Worm (Caenorhabditis elegans) whole organism, L4 larva: ENCODE results near the gene C48B4.9.
A peak's percentile ranks its signal among the peaks of the same experiment; 100 is the strongest.

ENCODE experiments used
- F10B5.3 ChIP-seq: sonication (generic microtip); optimal IDR thresholded peaks from 2 replicates; lab custom pipeline; 2016; ENCODE audit warnings: mild to moderate bottlenecking, missing genetic modification characterization, missing compliant biosample characterization
- F26F4.8 ChIP-seq: fragments of 200-800 bp; sonication (Bioruptor generic); conservative IDR thresholded peaks from 2 replicates; pipeline ENCODE4 v1.3.6; 2022; ENCODE audit warnings: missing genetic modification characterization, missing compliant biosample characterization
- Y75B8A.6 ChIP-seq: fragments of 200-800 bp; sonication (Bioruptor generic); IDR thresholded peaks from 2 replicates; pipeline ENCODE4 v1.3.6; 2022; ENCODE audit warnings: missing genetic modification reagents, missing genetic modification characterization, missing compliant biosample characterization
- arid-1 ChIP-seq: fragments of 200-800 bp; sonication (Bioruptor generic); conservative IDR thresholded peaks from 2 replicates; pipeline ENCODE4 v1.3.6; 2022; ENCODE audit warnings: missing genetic modification reagents, missing genetic modification characterization, missing compliant biosample characterization
- ceh-28 ChIP-seq: fragments of 150-350 bp; optimal IDR thresholded peaks from 2 replicates; lab custom pipeline; 2014; ENCODE audit warnings: missing biosample characterization, missing genetic modification reagents, missing genetic modification characterization
- ceh-62 ChIP-seq: sonication (generic microtip); optimal IDR thresholded peaks from 2 replicates; lab custom pipeline; 2017; ENCODE audit warnings: missing biosample characterization, missing genetic modification characterization
- daf-16 ChIP-seq, 3 experiments: sonication (generic microtip); optimal IDR thresholded peaks; 2 replicates each; lab custom pipeline; 2016 to 2017; ENCODE audit warnings: missing genetic modification characterization in 3 of 3, missing genetic modification reagents in 3 of 3, mild to moderate bottlenecking in 2 of 3, missing compliant biosample characterization in 2 of 3, missing biosample characterization in 1 of 3, moderate library complexity in 1 of 3
- daf-19 ChIP-seq: fragments of 200-800 bp; sonication (Bioruptor generic); conservative IDR thresholded peaks from 2 replicates; pipeline ENCODE4 v1.3.6; 2022; ENCODE audit warnings: missing genetic modification characterization, missing compliant biosample characterization
- dmd-6 ChIP-seq: fragments of 200-800 bp; sonication (Bioruptor generic); IDR thresholded peaks from 2 replicates; pipeline ENCODE4 v1.3.6; 2022; ENCODE audit warnings: missing genetic modification reagents, missing genetic modification characterization, missing compliant biosample characterization
- dpl-1 ChIP-seq: fragments of 150-350 bp; optimal IDR thresholded peaks from 2 replicates; lab custom pipeline; 2014; ENCODE audit warnings: missing biosample characterization, missing genetic modification reagents, missing genetic modification characterization
- duxl-1 ChIP-seq: sonication (generic microtip); optimal IDR thresholded peaks from 2 replicates; lab custom pipeline; 2016; ENCODE audit warnings: mild to moderate bottlenecking, missing genetic modification characterization, moderate library complexity, missing compliant biosample characterization; ENCODE audit not compliant: poor library complexity
- dve-1 ChIP-seq: sonication (generic microtip); optimal IDR thresholded peaks from 2 replicates; lab custom pipeline; 2017; ENCODE audit warnings: antibody characterized with exemption, mild to moderate bottlenecking, missing genetic modification characterization, missing compliant biosample characterization; ENCODE audit not compliant: insufficient read depth
- egl-43 ChIP-seq: fragments of 200-800 bp; sonication (Bioruptor generic); IDR thresholded peaks from 2 replicates; pipeline ENCODE4 v1.3.6; 2022; ENCODE audit warnings: missing genetic modification reagents, missing genetic modification characterization, missing compliant biosample characterization
- fkh-10 ChIP-seq: fragments of 150-350 bp; optimal IDR thresholded peaks from 2 replicates; lab custom pipeline; 2014; ENCODE audit warnings: missing biosample characterization, missing genetic modification reagents, missing genetic modification characterization
- gei-8 ChIP-seq: fragments of 200-800 bp; sonication (Bioruptor generic); optimal IDR thresholded peaks from 2 replicates; lab custom pipeline; 2018; ENCODE audit warnings: mild to moderate bottlenecking, missing genetic modification characterization, missing compliant biosample characterization
- hlh-11 ChIP-seq: fragments of 200-800 bp; sonication (Bioruptor generic); optimal IDR thresholded peaks from 2 replicates; lab custom pipeline; 2018; ENCODE audit warnings: mild to moderate bottlenecking, missing genetic modification characterization, missing compliant biosample characterization
- hlh-30 ChIP-seq: sonication (generic microtip); optimal IDR thresholded peaks from 2 replicates; lab custom pipeline; 2017; ENCODE audit warnings: antibody characterized with exemption, mild to moderate bottlenecking, missing genetic modification characterization, missing compliant biosample characterization; ENCODE audit not compliant: insufficient read depth
- jun-1 ChIP-seq: fragments of 150-350 bp; optimal IDR thresholded peaks from 2 replicates; lab custom pipeline; 2014; ENCODE audit warnings: missing biosample characterization, missing genetic modification reagents, missing genetic modification characterization
- lim-7 ChIP-seq: fragments of 200-800 bp; sonication (Bioruptor generic); IDR thresholded peaks from 2 replicates; pipeline ENCODE4 v1.3.6; 2022; ENCODE audit warnings: missing genetic modification characterization, missing compliant biosample characterization
- lin-1 ChIP-seq: fragments of 200-800 bp; sonication (Bioruptor generic); IDR thresholded peaks from 2 replicates; pipeline ENCODE4 v1.3.6; 2022; ENCODE audit warnings: missing genetic modification reagents, missing genetic modification characterization, missing compliant biosample characterization
- lin-13 ChIP-seq: fragments of 150-350 bp; optimal IDR thresholded peaks from 2 replicates; lab custom pipeline; 2014; ENCODE audit warnings: missing biosample characterization, missing genetic modification reagents, missing genetic modification characterization
- lin-15B ChIP-seq: fragments of 150-350 bp; sonication (generic microtip); optimal IDR thresholded peaks from 3 replicates; lab custom pipeline; 2014; ENCODE audit warnings: missing biosample characterization, missing genetic modification characterization
- lin-38 ChIP-seq: fragments of 200-800 bp; sonication (Bioruptor generic); IDR thresholded peaks from 2 replicates; pipeline ENCODE4 v1.3.6; 2022; ENCODE audit warnings: missing genetic modification reagents, missing genetic modification characterization, missing compliant biosample characterization
- lir-3 ChIP-seq: sonication (generic microtip); optimal IDR thresholded peaks from 2 replicates; lab custom pipeline; 2016; ENCODE audit warnings: mild to moderate bottlenecking, missing genetic modification characterization, missing compliant biosample characterization
- lsy-2 ChIP-seq, 2 experiments: fragments of 150-350 bp in 1 of 2; sonication (generic microtip) in 1 of 2; optimal IDR thresholded peaks; 2 replicates each; lab custom pipeline; 2014 to 2017; ENCODE audit warnings: missing biosample characterization in 2 of 2, missing genetic modification characterization in 2 of 2
- madf-9 ChIP-seq: fragments of 200-800 bp; sonication (Bioruptor generic); conservative IDR thresholded peaks from 2 replicates; pipeline ENCODE4 v1.3.6; 2022; ENCODE audit warnings: missing genetic modification reagents, missing genetic modification characterization, missing compliant biosample characterization
- mdl-1 ChIP-seq, 2 experiments: fragments of 150-350 bp in 1 of 2; sonication (generic microtip) in 1 of 2; optimal IDR thresholded peaks; 2 replicates each; lab custom pipeline; 2014 to 2017; ENCODE audit warnings: missing biosample characterization in 2 of 2, missing genetic modification characterization in 2 of 2
- mep-1 ChIP-seq: fragments of 150-350 bp; sonication (generic microtip); optimal IDR thresholded peaks from 3 replicates; lab custom pipeline; 2014; ENCODE audit warnings: missing biosample characterization, missing genetic modification characterization
- mes-2 ChIP-seq: sonication (generic microtip); optimal IDR thresholded peaks from 2 replicates; lab custom pipeline; 2016; ENCODE audit warnings: missing genotype, mild to moderate bottlenecking, missing genetic modification characterization, missing compliant biosample characterization; ENCODE audit not compliant: poor library complexity, severe bottlenecking
- nhr-237 ChIP-seq: sonication (generic microtip); optimal IDR thresholded peaks from 2 replicates; lab custom pipeline; 2017; ENCODE audit warnings: missing biosample characterization, missing genetic modification characterization
- nhr-28 ChIP-seq: fragments of 150-350 bp; optimal IDR thresholded peaks from 2 replicates; lab custom pipeline; 2014; ENCODE audit warnings: missing biosample characterization, missing genetic modification characterization
- nhr-41 ChIP-seq: fragments of 200-800 bp; sonication (Bioruptor generic); IDR thresholded peaks from 2 replicates; pipeline ENCODE4 v1.3.6; 2022; ENCODE audit warnings: missing genetic modification reagents, missing genetic modification characterization, missing compliant biosample characterization
- nhr-76 ChIP-seq: fragments of 150-350 bp; optimal IDR thresholded peaks from 2 replicates; lab custom pipeline; 2014; ENCODE audit warnings: missing biosample characterization, missing genetic modification characterization
- saeg-2 ChIP-seq: fragments of 200-800 bp; sonication (Bioruptor generic); IDR thresholded peaks from 2 replicates; pipeline ENCODE4 v1.3.6; 2022; ENCODE audit warnings: missing genetic modification reagents, missing genetic modification characterization, missing compliant biosample characterization
- skn-1 ChIP-seq: fragments of 150-350 bp; optimal IDR thresholded peaks from 2 replicates; lab custom pipeline; 2014; ENCODE audit warnings: missing biosample characterization, missing genetic modification characterization
- snpc-1.2 ChIP-seq: fragments of 200-800 bp; sonication (Bioruptor generic); IDR thresholded peaks from 2 replicates; pipeline ENCODE4 v1.3.6; 2022; ENCODE audit warnings: missing genetic modification reagents, missing genetic modification characterization, missing compliant biosample characterization
- spr-1 ChIP-seq: sonication (generic microtip); optimal IDR thresholded peaks from 2 replicates; lab custom pipeline; 2016; ENCODE audit warnings: mild to moderate bottlenecking, missing genetic modification characterization, missing compliant biosample characterization
- spr-3 ChIP-seq: fragments of 200-800 bp; sonication (Bioruptor generic); optimal IDR thresholded peaks from 2 replicates; lab custom pipeline; 2018; ENCODE audit warnings: mild to moderate bottlenecking, missing genetic modification characterization, missing compliant biosample characterization
- unc-130 ChIP-seq: sonication (generic microtip); optimal IDR thresholded peaks from 2 replicates; lab custom pipeline; 2016; ENCODE audit warnings: missing genetic modification reagents, missing genetic modification characterization, missing compliant biosample characterization
- vab-7 ChIP-seq: fragments of 200-800 bp; sonication (Bioruptor generic); IDR thresholded peaks from 2 replicates; pipeline ENCODE4 v1.3.6; 2022; ENCODE audit warnings: missing genetic modification reagents, missing genetic modification characterization, missing compliant biosample characterization
- zfp-3 ChIP-seq: fragments of 200-800 bp; sonication (Bioruptor generic); conservative IDR thresholded peaks from 2 replicates; pipeline ENCODE4 v1.3.6; 2022; ENCODE audit warnings: missing genetic modification reagents, missing genetic modification characterization, missing compliant biosample characterization
- zip-11 ChIP-seq: fragments of 200-800 bp; sonication (Bioruptor generic); IDR thresholded peaks from 2 replicates; pipeline ENCODE4 v1.3.6; 2022; ENCODE audit warnings: missing genetic modification characterization, missing compliant biosample characterization
- ztf-11 ChIP-seq: fragments of 150-350 bp; optimal IDR thresholded peaks from 2 replicates; lab custom pipeline; 2014; ENCODE audit warnings: missing biosample characterization, missing genetic modification characterization

The C48B4.9 gene

DNA sequence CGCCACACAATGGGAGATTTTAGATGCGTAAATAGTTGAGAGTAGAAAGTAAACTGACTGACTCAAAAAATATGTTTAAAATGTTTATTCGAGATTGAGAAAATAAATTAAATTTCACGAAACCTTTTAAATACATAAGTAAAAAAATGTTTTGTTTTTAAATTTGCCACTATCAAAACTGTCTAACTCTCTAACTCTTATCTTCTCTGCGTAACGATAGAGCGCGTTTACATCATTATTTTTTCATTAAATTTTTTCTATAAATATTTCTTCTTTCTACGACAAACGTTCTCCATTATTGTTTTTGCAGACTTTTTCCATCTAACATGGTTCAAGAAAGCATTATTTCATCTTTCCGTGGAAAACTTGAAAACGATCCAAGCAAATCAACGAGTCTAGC is 20.3 kb downstream of the C48B4.9 start, which contains the start of gene eif-2Balpha (continued):
- no peak for TF ChIP-seq F26F4.8
- TF ChIP-seq hlh-30 (tag; lab: Kevin White, UChicago) = peak; percentile 40
- TF ChIP-seq zip-11 = no peak
- TF ChIP-seq nhr-41 (GFP tag; lab: Robert Waterston, UW) = no peak
- TF ChIP-seq jun-1 (tag; lab: Kevin White, UChicago) = no peak
- no peak for TF ChIP-seq skn-1 (tag; lab: Kevin White, UChicago)
- peak; percentile 80 for TF ChIP-seq lin-38
- TF ChIP-seq zfp-3 (GFP tag; lab: Robert Waterston, UW) = no peak
- TF ChIP-seq hlh-11 = no peak
- no peak for TF ChIP-seq lim-7 (GFP tag; lab: Robert Waterston, UW)
- no peak for TF ChIP-seq mdl-1 (tag; optimal IDR thresholded peaks at IDR 0.05; lab: Kevin White, UChicago)
- TF ChIP-seq dmd-6 (GFP tag; lab: Robert Waterston, UW) = no peak

DNA sequence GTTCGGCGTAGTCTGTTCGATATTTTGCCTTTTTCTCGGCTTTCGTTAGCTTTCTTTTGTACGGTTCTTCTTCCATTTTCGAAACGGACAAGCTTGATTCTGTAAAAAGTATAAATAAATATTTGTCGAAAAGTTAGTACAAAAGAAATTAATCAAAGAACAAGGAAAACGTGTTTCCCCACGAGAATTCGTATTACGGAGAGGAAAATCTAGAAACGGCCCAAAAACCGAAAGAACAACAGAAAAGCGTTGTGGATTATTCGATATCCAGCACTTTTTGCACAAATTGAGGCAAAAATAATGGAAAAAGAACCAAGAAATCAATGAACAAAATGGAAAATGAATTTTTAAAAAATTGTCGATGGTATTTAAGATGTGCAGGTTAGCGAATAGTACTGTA is 20.9 kb downstream of the C48B4.9 start, which contains the start of gene mut-7:
Gene mut-7 (minus strand): TSS at position 101 of the 400 bp plus-strand sequence.
- no peak for TF ChIP-seq nhr-76
- no peak for TF ChIP-seq duxl-1

DNA sequence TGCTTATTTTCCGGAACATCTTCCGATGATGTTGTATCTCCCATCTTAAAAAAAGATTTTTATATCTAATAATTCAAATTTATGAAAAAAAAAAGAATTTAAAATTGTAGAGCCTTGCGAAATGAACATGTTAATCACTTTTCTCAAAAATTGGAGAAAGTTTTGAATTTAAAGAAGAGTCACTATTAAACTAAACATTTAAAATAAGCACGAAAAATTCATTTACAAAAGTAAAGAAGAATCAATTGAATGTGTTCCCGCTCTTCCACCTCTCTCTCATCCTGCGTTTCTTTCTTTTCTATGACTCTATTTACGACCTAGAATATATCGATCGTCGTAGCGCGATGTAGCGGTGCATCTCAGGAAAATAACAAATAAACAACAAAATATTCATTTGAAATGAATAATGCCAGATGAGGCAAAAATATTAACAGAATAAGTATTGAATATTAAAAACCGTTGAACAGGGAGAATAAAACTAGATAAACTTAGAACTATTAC is 24.4 kb downstream of the C48B4.9 start, which contains the start of gene ZK1098.3:
Gene ZK1098.3 (minus strand): TSS at position 51 of the 501 bp plus-strand sequence.
- TF ChIP-seq F10B5.3 (no peak), lin-13 (GFP tag; lab: Kevin White, UChicago) (no peak), nhr-41 (GFP tag; lab: Robert Waterston, UW) (no peak), nhr-28 (peak; percentile 2), daf-19 (GFP tag; lab: Robert Waterston, UW) (no peak), lsy-2 (tag; optimal IDR thresholded peaks at IDR 0.05; lab: Kevin White, UChicago) (peak in 1 of 2 experiments; percentile 38), ztf-11 (no peak), egl-43 (no peak), ceh-62 (no peak), daf-16 (GFP tag; optimal IDR thresholded peaks at IDR 0.05; lab: Kevin White, UChicago) (no peak), daf-16 (tag; optimal IDR thresholded peaks at IDR 0.05; lab: Kevin White, UChicago) (peak; percentile 48), arid-1 (GFP tag; lab: Robert Waterston, UW) (no peak), ceh-28 (tag; lab: Kevin White, UChicago) (peak; percentile 47)
- TF ChIP-seq, all 104 proteins: peak for 4

DNA sequence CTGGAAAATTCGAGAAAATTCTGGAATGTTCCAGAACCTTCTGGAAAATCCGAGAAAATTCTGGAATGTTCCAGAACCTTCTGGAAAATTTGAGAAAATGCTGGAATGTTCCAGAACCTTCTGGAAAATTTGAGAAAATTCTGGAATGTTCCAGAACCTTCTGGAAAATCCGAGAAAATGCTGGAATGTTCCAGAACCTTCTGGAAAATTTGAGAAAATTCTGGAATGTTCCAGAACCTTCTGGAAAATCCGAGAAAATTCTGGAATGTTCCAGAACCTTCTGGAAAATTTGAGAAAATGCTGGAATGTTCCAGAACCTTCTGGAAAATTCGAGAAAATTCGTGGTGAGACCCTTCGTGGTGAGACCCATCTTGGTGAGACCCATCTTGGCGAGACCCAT is 28.9 kb downstream of the C48B4.9 start:
- peak; percentile 29 for TF ChIP-seq lin-38

DNA sequence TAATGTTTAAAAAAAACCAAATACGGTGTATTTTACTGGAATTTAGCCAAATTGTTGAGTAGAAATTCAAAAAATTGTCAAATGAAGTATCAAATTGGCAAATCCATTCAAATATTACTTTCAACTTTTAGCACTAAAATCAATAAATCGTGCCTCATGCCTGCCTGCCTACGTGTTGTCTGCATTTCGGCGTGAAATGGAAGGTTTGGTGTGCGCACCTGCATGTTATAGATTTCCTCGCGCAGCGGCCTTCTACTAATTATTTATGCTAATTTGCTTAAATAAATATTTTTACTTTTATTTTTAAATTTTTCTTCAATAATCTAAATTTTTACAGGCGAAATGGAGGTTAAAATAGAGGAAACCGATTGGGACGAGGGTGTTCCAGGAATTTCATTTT is 34.3 kb downstream of the C48B4.9 start, which contains the start of gene ZK1098.2:
Gene ZK1098.2 (plus strand): TSS at position 336 of the 400 bp plus-strand sequence.
- TF ChIP-seq lir-3 (tag; lab: Kevin White, UChicago) (no peak), dpl-1 (GFP tag; lab: Kevin White, UChicago) (peak; percentile 37), Y75B8A.6 (GFP tag; lab: Robert Waterston, UW) (no peak), zip-11 (no peak), nhr-237 (tag; lab: Kevin White, UChicago) (no peak), hlh-30 (tag; lab: Kevin White, UChicago) (peak; percentile 68), spr-1 (tag; lab: Kevin White, UChicago) (no peak), lin-1 (no peak), zfp-3 (GFP tag; lab: Robert Waterston, UW) (no peak), spr-3 (no peak), madf-9 (GFP tag; lab: Robert Waterston, UW) (no peak), mep-1 (tag; lab: Kevin White, UChicago) (peak; percentile 11), snpc-1.2 (GFP tag; lab: Robert Waterston, UW) (no peak), lin-38 (peak; percentile 51), lsy-2 (tag; optimal IDR thresholded peaks at IDR 0.05; lab: Kevin White, UChicago) (peak in 1 of 2 experiments; percentile 62), fkh-10 (GFP tag; lab: Kevin White, UChicago) (no peak), lin-15B (no peak), dve-1 (tag; lab: Kevin White, UChicago) (peak; percentile 18), gei-8 (GFP tag; lab: Kevin White, UChicago) (no peak), vab-7 (GFP tag; lab: Robert Waterston, UW) (no peak), saeg-2 (GFP tag; lab: Robert Waterston, UW) (no peak), mes-2 (peak; percentile 51), lim-7 (GFP tag; lab: Robert Waterston, UW) (no peak), unc-130 (no peak)
